Worm (Caenorhabditis elegans) whole organism, late embryonic: ENCODE results near the gene ttr-29.

ENCODE experiments used
- C08G9.2 ChIP-seq: sonication (generic microtip); optimal IDR thresholded peaks from 2 replicates; lab custom pipeline; 2016; ENCODE audit warnings: mild to moderate bottlenecking, missing genetic modification characterization, moderate library complexity, missing compliant biosample characterization
- F13H6.1 ChIP-seq: sonication (generic microtip); optimal IDR thresholded peaks from 2 replicates; lab custom pipeline; 2016; ENCODE audit warnings: missing genetic modification characterization, missing compliant biosample characterization
- K02D7.2 ChIP-seq: sonication (generic microtip); optimal IDR thresholded peaks from 2 replicates; lab custom pipeline; 2017; ENCODE audit warnings: mild to moderate bottlenecking, missing genetic modification characterization, missing compliant biosample characterization
- K09A11.1 ChIP-seq: sonication (generic microtip); optimal IDR thresholded peaks from 2 replicates; lab custom pipeline; 2017; ENCODE audit warnings: antibody characterized with exemption, mild to moderate bottlenecking, missing genetic modification characterization, missing compliant biosample characterization; ENCODE audit not compliant: insufficient read depth
- T23F11.4 ChIP-seq: fragments of 200-800 bp; sonication (Bioruptor generic); optimal IDR thresholded peaks from 2 replicates; lab custom pipeline; 2018; ENCODE audit warnings: mild to moderate bottlenecking, missing genetic modification characterization, missing compliant biosample characterization
- ahr-1 ChIP-seq: sonication (generic microtip); optimal IDR thresholded peaks from 2 replicates; lab custom pipeline; 2016; ENCODE audit warnings: missing genetic modification characterization, missing compliant biosample characterization
- ama-1 ChIP-seq: fragments of 150-350 bp; optimal IDR thresholded peaks from 2 replicates; lab custom pipeline; 2014
- ceh-2 ChIP-seq: sonication (generic microtip); optimal IDR thresholded peaks from 2 replicates; lab custom pipeline; 2016; ENCODE audit warnings: missing genotype, missing genetic modification characterization, missing compliant biosample characterization
- ceh-24 ChIP-seq: sonication (generic microtip); optimal IDR thresholded peaks from 2 replicates; lab custom pipeline; 2016; ENCODE audit warnings: mild to moderate bottlenecking, missing genetic modification characterization, missing compliant biosample characterization
- ceh-31 ChIP-seq: sonication (generic microtip); optimal IDR thresholded peaks from 2 replicates; lab custom pipeline; 2016; ENCODE audit warnings: missing genetic modification characterization, missing compliant biosample characterization
- ceh-34 ChIP-seq: sonication (generic microtip); optimal IDR thresholded peaks from 2 replicates; lab custom pipeline; 2016; ENCODE audit warnings: mild to moderate bottlenecking, missing genetic modification characterization, missing compliant biosample characterization
- ceh-45 ChIP-seq: fragments of 200-800 bp; sonication (Bioruptor generic); IDR thresholded peaks from 2 replicates; pipeline ENCODE4 v1.3.6; 2022; ENCODE audit warnings: missing genetic modification reagents, missing genetic modification characterization, missing compliant biosample characterization
- ceh-48 ChIP-seq: sonication (generic microtip); optimal IDR thresholded peaks from 2 replicates; lab custom pipeline; 2016; ENCODE audit warnings: missing genetic modification characterization, inconsistent platforms, missing compliant biosample characterization
- ceh-6 ChIP-seq: fragments of 200-800 bp; sonication (Bioruptor generic); optimal IDR thresholded peaks from 2 replicates; lab custom pipeline; 2018; ENCODE audit warnings: mild to moderate bottlenecking, missing genetic modification characterization, missing compliant biosample characterization
- che-1 ChIP-seq: sonication (generic microtip); optimal IDR thresholded peaks from 2 replicates; lab custom pipeline; 2016; ENCODE audit warnings: mild to moderate bottlenecking, missing genetic modification characterization, missing compliant biosample characterization
- dmd-4 ChIP-seq: sonication (generic microtip); optimal IDR thresholded peaks from 2 replicates; lab custom pipeline; 2016; ENCODE audit warnings: borderline replicate concordance, missing genetic modification characterization, missing compliant biosample characterization
- elt-2 ChIP-seq: sonication (generic microtip); optimal IDR thresholded peaks from 2 replicates; lab custom pipeline; 2016; ENCODE audit warnings: missing genetic modification reagents, missing genetic modification characterization, missing compliant biosample characterization
- elt-4 ChIP-seq: sonication (generic microtip); optimal IDR thresholded peaks from 2 replicates; lab custom pipeline; 2016; ENCODE audit warnings: missing genetic modification characterization, missing compliant biosample characterization
- ets-4 ChIP-seq: sonication (generic microtip); optimal IDR thresholded peaks from 2 replicates; lab custom pipeline; 2016; ENCODE audit warnings: missing genetic modification characterization, missing compliant biosample characterization
- eyg-1 ChIP-seq: sonication (generic microtip); optimal IDR thresholded peaks from 2 replicates; lab custom pipeline; 2016; ENCODE audit warnings: missing genotype, missing genetic modification characterization, missing compliant biosample characterization
- fax-1 ChIP-seq: sonication (generic microtip); optimal IDR thresholded peaks from 2 replicates; lab custom pipeline; 2016; ENCODE audit warnings: missing genotype, missing genetic modification characterization, missing compliant biosample characterization
- fkh-10 ChIP-seq: fragments of 150-350 bp; optimal IDR thresholded peaks from 2 replicates; lab custom pipeline; 2014; ENCODE audit warnings: missing biosample characterization, missing genetic modification reagents, missing genetic modification characterization
- fkh-6 ChIP-seq: sonication (generic microtip); optimal IDR thresholded peaks from 2 replicates; lab custom pipeline; 2016; ENCODE audit warnings: missing genetic modification characterization, missing compliant biosample characterization
- gmeb-2 ChIP-seq: sonication (generic microtip); optimal IDR thresholded peaks from 2 replicates; lab custom pipeline; 2016; ENCODE audit warnings: missing genetic modification characterization, inconsistent platforms, missing compliant biosample characterization
- hlh-13 ChIP-seq: fragments of 200-800 bp; sonication (Bioruptor generic); optimal IDR thresholded peaks from 2 replicates; lab custom pipeline; 2018; ENCODE audit warnings: mild to moderate bottlenecking, missing genetic modification characterization, missing compliant biosample characterization
- hlh-15 ChIP-seq: sonication (generic microtip); optimal IDR thresholded peaks from 2 replicates; lab custom pipeline; 2016; ENCODE audit warnings: missing genetic modification characterization, missing compliant biosample characterization
- hlh-6 ChIP-seq: sonication (generic microtip); optimal IDR thresholded peaks from 2 replicates; lab custom pipeline; 2016; ENCODE audit warnings: missing genotype, missing genetic modification characterization, missing compliant biosample characterization
- madf-2 ChIP-seq: sonication (generic microtip); optimal IDR thresholded peaks from 2 replicates; lab custom pipeline; 2017; ENCODE audit warnings: missing genetic modification characterization, missing compliant biosample characterization
- nfya-1 ChIP-seq: sonication (generic microtip); optimal IDR thresholded peaks from 2 replicates; lab custom pipeline; 2017; ENCODE audit warnings: missing genetic modification characterization, mild to moderate bottlenecking, missing compliant biosample characterization, antibody characterized with exemption, moderate library complexity
- nhr-11 ChIP-seq: fragments of 150-350 bp; optimal IDR thresholded peaks from 2 replicates; lab custom pipeline; 2014; ENCODE audit warnings: missing biosample characterization, missing genetic modification characterization
- npax-4 ChIP-seq: sonication (generic microtip); optimal IDR thresholded peaks from 2 replicates; lab custom pipeline; 2016; ENCODE audit warnings: missing genetic modification characterization, missing compliant biosample characterization
- odd-2 ChIP-seq: sonication (generic microtip); optimal IDR thresholded peaks from 2 replicates; lab custom pipeline; 2017; ENCODE audit warnings: antibody characterized with exemption, mild to moderate bottlenecking, missing genetic modification characterization, missing compliant biosample characterization
- pag-3 ChIP-seq: sonication (generic microtip); optimal IDR thresholded peaks from 2 replicates; lab custom pipeline; 2016; ENCODE audit warnings: missing compliant biosample characterization, missing genetic modification characterization, borderline replicate concordance
- pat-9 ChIP-seq: fragments of 200-800 bp; sonication (Bioruptor generic); optimal IDR thresholded peaks from 2 replicates; lab custom pipeline; 2018; ENCODE audit warnings: mild to moderate bottlenecking, missing genetic modification characterization, moderate library complexity, missing compliant biosample characterization
- pha-2 ChIP-seq: sonication (generic microtip); optimal IDR thresholded peaks from 2 replicates; lab custom pipeline; 2017; ENCODE audit warnings: mild to moderate bottlenecking, missing genetic modification characterization, missing compliant biosample characterization
- ref-2 ChIP-seq: sonication (generic microtip); optimal IDR thresholded peaks from 2 replicates; lab custom pipeline; 2016; ENCODE audit warnings: missing genetic modification characterization, missing compliant biosample characterization
- sdc-2 ChIP-seq: sonication (generic microtip); optimal IDR thresholded peaks from 2 replicates; lab custom pipeline; 2016; ENCODE audit warnings: missing genotype, missing genetic modification characterization, missing compliant biosample characterization
- sox-2 ChIP-seq: fragments of 200-800 bp; sonication (Bioruptor generic); IDR thresholded peaks from 2 replicates; pipeline ENCODE4 v1.3.6; 2022; ENCODE audit warnings: missing genetic modification reagents, missing genetic modification characterization, missing compliant biosample characterization
- sox-4 ChIP-seq: sonication (generic microtip); optimal IDR thresholded peaks from 2 replicates; lab custom pipeline; 2017; ENCODE audit warnings: mild to moderate bottlenecking, missing genetic modification characterization, inconsistent platforms, missing compliant biosample characterization
- syd-9 ChIP-seq: sonication (generic microtip); optimal IDR thresholded peaks from 2 replicates; lab custom pipeline; 2016; ENCODE audit warnings: mild to moderate bottlenecking, missing genetic modification characterization, moderate library complexity, missing compliant biosample characterization
- tbx-2 ChIP-seq: sonication (generic microtip); optimal IDR thresholded peaks from 2 replicates; lab custom pipeline; 2016; ENCODE audit warnings: missing genetic modification characterization, missing compliant biosample characterization
- tbx-7 ChIP-seq: sonication (generic microtip); optimal IDR thresholded peaks from 2 replicates; lab custom pipeline; 2016; ENCODE audit warnings: missing genotype, missing genetic modification characterization, missing compliant biosample characterization
- ttx-3 ChIP-seq: sonication (generic microtip); optimal IDR thresholded peaks from 2 replicates; lab custom pipeline; 2016; ENCODE audit warnings: missing genetic modification reagents, missing genetic modification characterization, missing compliant biosample characterization
- unc-3 ChIP-seq, 2 experiments: fragments of 200-800 bp in 1 of 2; sonication (Bioruptor generic) in 1 of 2; sonication (generic microtip) in 1 of 2; conservative IDR thresholded peaks in 1 of 2; optimal IDR thresholded peaks in 1 of 2; 2 replicates each; pipeline versions ENCODE4 v1.3.6 to Lab custom; 2016 to 2022; ENCODE audit warnings: missing compliant biosample characterization in 2 of 2, missing genetic modification characterization in 2 of 2, missing genetic modification reagents in 1 of 2
- unc-42 ChIP-seq: sonication (generic microtip); optimal IDR thresholded peaks from 2 replicates; lab custom pipeline; 2016; ENCODE audit warnings: missing genotype, missing genetic modification characterization, missing compliant biosample characterization
- unc-55 ChIP-seq: sonication (generic microtip); optimal IDR thresholded peaks from 2 replicates; lab custom pipeline; 2017; ENCODE audit warnings: missing biosample characterization, missing genetic modification reagents, missing genetic modification characterization
- ztf-16 ChIP-seq: sonication (generic microtip); optimal IDR thresholded peaks from 2 replicates; lab custom pipeline; 2017; ENCODE audit warnings: missing genetic modification characterization, missing compliant biosample characterization

The ttr-29 gene

ce11 chrV:12871753-12872152, 34.9 kb downstream of the ttr-29 start, which contains the start of gene bus-19:
Gene bus-19, plus strand, starts transcription at chrV:12872053.
- TF ChIP-seq ceh-34, result no peak
- TF ChIP-seq unc-42 (tag; lab: Kevin White, UChicago), result no peak
- no peak for TF ChIP-seq npax-4 (tag; lab: Kevin White, UChicago)
- no peak for TF ChIP-seq tbx-2 (tag; lab: Kevin White, UChicago)
- TF ChIP-seq ahr-1 (tag; lab: Kevin White, UChicago), result no peak
- no peak for TF ChIP-seq K02D7.2 (tag; lab: Kevin White, UChicago)
- TF ChIP-seq ceh-31 (tag; lab: Kevin White, UChicago), result no peak

- TF ChIP-seq syd-9 (no peak), che-1 (no peak), sdc-2 (tag; lab: Kevin White, UChicago) (no peak), fkh-6 (tag; lab: Kevin White, UChicago) (no peak), elt-4 (tag; lab: Kevin White, UChicago) (no peak), ceh-6 (GFP tag; lab: Kevin White, UChicago) (no peak)
These were observed 35.9 kb downstream of the ttr-29 start for ce11 chrV:12870740-12871139.

ce11 chrV:12869948-12870347, 36.7 kb downstream of the ttr-29 start, which contains the start of gene T07F10.3:
Gene T07F10.3, minus strand, starts transcription at chrV:12870045.
- TF ChIP-seq ztf-16, result peak; percentile 22
- no peak for TF ChIP-seq ceh-24
- TF ChIP-seq tbx-2 (tag; lab: Kevin White, UChicago), result peak; percentile 97
- TF ChIP-seq ttx-3 (tag; lab: Kevin White, UChicago), result peak; percentile 21
- no peak for TF ChIP-seq ama-1 (lab: Kevin White, UChicago)
- peak; percentile 86 for TF ChIP-seq F13H6.1 (tag; lab: Kevin White, UChicago)
- peak; percentile 54 for TF ChIP-seq madf-2
- no peak for TF ChIP-seq T23F11.4 (GFP tag; lab: Kevin White, UChicago)
- peak; percentile 63 for TF ChIP-seq fkh-6 (tag; lab: Kevin White, UChicago)
- TF ChIP-seq ets-4 (tag; lab: Kevin White, UChicago), result peak; percentile 99
- TF ChIP-seq ceh-2, result peak; percentile 96
- TF ChIP-seq pag-3 (tag; lab: Kevin White, UChicago), result no peak
- peak; percentile 33; the same call in 1 of the 2 replicates for TF ChIP-seq unc-3 (GFP tag; conservative IDR thresholded peaks at IDR 0.05; lab: Robert Waterston, UW)
- no peak for TF ChIP-seq unc-3 (tag; optimal IDR thresholded peaks at IDR 0.05; lab: Kevin White, UChicago)
- no peak for TF ChIP-seq K09A11.1 (tag; lab: Kevin White, UChicago)
- TF ChIP-seq hlh-13 (GFP tag; lab: Kevin White, UChicago), result peak; percentile 15
- TF ChIP-seq elt-4 (tag; lab: Kevin White, UChicago), result no peak
- no peak for TF ChIP-seq ceh-45 (GFP tag; lab: Robert Waterston, UW)
- no peak for TF ChIP-seq pha-2 (tag; lab: Kevin White, UChicago)
- peak; percentile 84 for TF ChIP-seq fax-1
- TF ChIP-seq pat-9 (tag; lab: Kevin White, UChicago), result no peak
- no peak for TF ChIP-seq nhr-11 (tag; lab: Kevin White, UChicago)
- TF ChIP-seq fkh-10 (GFP tag; lab: Kevin White, UChicago), result no peak
- no peak for TF ChIP-seq eyg-1
- peak; percentile 50 for TF ChIP-seq hlh-6 (tag; lab: Kevin White, UChicago)
- no peak for TF ChIP-seq dmd-4
- TF ChIP-seq ceh-48 (tag; lab: Kevin White, UChicago), result no peak
- no peak for TF ChIP-seq odd-2 (tag; lab: Kevin White, UChicago)
- TF ChIP-seq unc-55 (GFP tag; lab: Kevin White, UChicago), result no peak
- TF ChIP-seq che-1, result no peak
- peak; percentile 96 for TF ChIP-seq ref-2 (tag; lab: Kevin White, UChicago)
- TF ChIP-seq gmeb-2 (tag; lab: Kevin White, UChicago), result peak; percentile 18
- TF ChIP-seq ceh-6 (GFP tag; lab: Kevin White, UChicago), result no peak
- peak; percentile 66 for TF ChIP-seq ahr-1 (tag; lab: Kevin White, UChicago)
- TF ChIP-seq npax-4 (tag; lab: Kevin White, UChicago), result no peak
- peak; percentile 62 for TF ChIP-seq ceh-34
- no peak for TF ChIP-seq sox-2 (GFP tag; lab: Robert Waterston, UW)
- peak; percentile 98 for TF ChIP-seq tbx-7
- peak; percentile 35 for TF ChIP-seq nfya-1
- peak; percentile 63 for TF ChIP-seq elt-2
- TF ChIP-seq hlh-15 (tag; lab: Kevin White, UChicago), result peak; percentile 35
- peak; percentile 99 for TF ChIP-seq C08G9.2 (tag; lab: Kevin White, UChicago)
- no peak for TF ChIP-seq sox-4 (tag; lab: Kevin White, UChicago)
